Worm (Caenorhabditis elegans) whole organism, mixed stage, embryonic: ENCODE measurements around the gene dnj-3.

ENCODE experiments used
- blmp-1 ChIP-seq: fragments of 150-350 bp; optimal IDR thresholded peaks from 2 replicates; lab custom pipeline; 2014; ENCODE audit warnings: missing biosample characterization, missing genetic modification characterization
- ceh-43 ChIP-seq: fragments of 200-800 bp; sonication (Bioruptor generic); optimal IDR thresholded peaks from 2 replicates; lab custom pipeline; 2018; ENCODE audit warnings: mild to moderate bottlenecking, missing genetic modification characterization, moderate library complexity, missing compliant biosample characterization
- mep-1 ChIP-seq: fragments of 150-350 bp; optimal IDR thresholded peaks from 2 replicates; lab custom pipeline; 2017; ENCODE audit warnings: missing biosample characterization, missing genetic modification reagents, missing genetic modification characterization, inconsistent platforms
- nhr-28 ChIP-seq: fragments of 150-350 bp; optimal IDR thresholded peaks from 2 replicates; lab custom pipeline; 2014; ENCODE audit warnings: missing biosample characterization, missing genetic modification characterization
- nhr-76 ChIP-seq: sonication (generic microtip); optimal IDR thresholded peaks from 2 replicates; lab custom pipeline; 2017; ENCODE audit warnings: missing biosample characterization, missing genetic modification characterization
- pha-4 ChIP-seq: fragments of 150-350 bp; optimal IDR thresholded peaks from 2 replicates; lab custom pipeline; 2018; ENCODE audit warnings: missing biosample characterization, missing genetic modification reagents, missing genetic modification characterization
- snpc-4 ChIP-seq: fragments of 150-350 bp; optimal IDR thresholded peaks from 2 replicates; lab custom pipeline; 2014; ENCODE audit warnings: missing biosample characterization, missing genetic modification characterization
- unc-120 ChIP-seq: sonication (generic microtip); optimal IDR thresholded peaks from 2 replicates; lab custom pipeline; 2017; ENCODE audit warnings: missing genetic modification characterization, missing compliant biosample characterization; ENCODE audit not compliant: poor library complexity, severe bottlenecking
- unc-62 ChIP-seq: fragments of 150-350 bp; optimal IDR thresholded peaks from 2 replicates; lab custom pipeline; 2014; ENCODE audit warnings: missing biosample characterization, missing genetic modification reagents, missing genetic modification characterization

- no peak for TF ChIP-seq blmp-1 (tag; lab: Kevin White, UChicago)
- TF ChIP-seq snpc-4 (tag; lab: Kevin White, UChicago), result no peak
- TF ChIP-seq unc-120, result no peak
- TF ChIP-seq mep-1 (tag; lab: Kevin White, UChicago), result no peak
- TF ChIP-seq unc-62 (GFP tag; lab: Kevin White, UChicago), result no peak
- no peak for TF ChIP-seq ceh-43 (GFP tag; lab: Kevin White, UChicago)
- no peak for TF ChIP-seq nhr-76 (tag; lab: Kevin White, UChicago)
- no peak for TF ChIP-seq nhr-28
- no peak for TF ChIP-seq pha-4
These were observed 12.1 kb upstream of the dnj-3 start for ce11 chrV:15056346-15056839.
